Worm (Caenorhabditis elegans) whole organism, L4 larva: ENCODE data around the gene pals-16.

Experiments
- F44E2.7 ChIP-seq: fragments of 200-800 bp; sonication (Bioruptor generic); IDR thresholded peaks from 2 replicates; pipeline ENCODE4 v2.1.2; 2022; ENCODE audit warnings: missing genetic modification characterization, missing compliant biosample characterization
- T26A8.4 ChIP-seq: fragments of 200-800 bp; sonication (Bioruptor generic); IDR thresholded peaks from 2 replicates; pipeline ENCODE4 v1.3.6; 2022; ENCODE audit warnings: missing genetic modification characterization, missing compliant biosample characterization
- Y105C5A.15 ChIP-seq: fragments of 200-800 bp; sonication (Bioruptor generic); IDR thresholded peaks from 2 replicates; pipeline ENCODE4 v1.3.6; 2022; ENCODE audit warnings: missing genetic modification characterization, missing compliant biosample characterization
- Y5F2A.4 ChIP-seq: fragments of 200-800 bp; sonication (Bioruptor generic); optimal IDR thresholded peaks from 2 replicates; lab custom pipeline; 2018; ENCODE audit warnings: mild to moderate bottlenecking, missing genetic modification characterization, missing compliant biosample characterization
- ZK546.5 ChIP-seq, 2 experiments: sonication (generic microtip); optimal IDR thresholded peaks; 2 replicates each; lab custom pipeline; 2017; ENCODE audit warnings: missing biosample characterization in 2 of 2, missing genetic modification characterization in 2 of 2
- aha-1 ChIP-seq: fragments of 150-350 bp; peaks from one replicate; lab custom pipeline; 2014; ENCODE audit warnings: missing biosample characterization, missing genetic modification characterization
- aly-2 ChIP-seq: sonication (generic microtip); optimal IDR thresholded peaks from 2 replicates; lab custom pipeline; 2018; ENCODE audit warnings: missing biosample characterization, missing genetic modification characterization
- ama-1 ChIP-seq: fragments of 150-350 bp; optimal IDR thresholded peaks from 2 replicates; lab custom pipeline; 2014; ENCODE audit warnings: inconsistent platforms, mixed read lengths
- ceh-20 ChIP-seq: fragments of 200-800 bp; sonication (Bioruptor generic); IDR thresholded peaks from 2 replicates; pipeline ENCODE4 v1.3.6; 2022; ENCODE audit warnings: missing genetic modification reagents, missing genetic modification characterization, missing compliant biosample characterization
- ceh-44 ChIP-seq: fragments of 200-800 bp; sonication (Bioruptor generic); IDR thresholded peaks from 2 replicates; pipeline ENCODE4 v1.3.6; 2022; ENCODE audit warnings: missing genetic modification reagents, missing genetic modification characterization, missing compliant biosample characterization
- ceh-62 ChIP-seq: sonication (generic microtip); optimal IDR thresholded peaks from 2 replicates; lab custom pipeline; 2017; ENCODE audit warnings: missing biosample characterization, missing genetic modification characterization
- ceh-82 ChIP-seq: sonication (generic microtip); optimal IDR thresholded peaks from 2 replicates; lab custom pipeline; 2017; ENCODE audit warnings: missing biosample characterization, missing genetic modification characterization
- ces-1 ChIP-seq: fragments of 150-350 bp; sonication (generic microtip); optimal IDR thresholded peaks from 4 replicates; lab custom pipeline; 2014; ENCODE audit warnings: missing biosample characterization, missing genetic modification reagents, missing genetic modification characterization
- ctbp-1 ChIP-seq: fragments of 200-800 bp; sonication (Bioruptor generic); IDR thresholded peaks from 2 replicates; pipeline ENCODE4 v1.3.6; 2022; ENCODE audit warnings: missing genetic modification reagents, missing genetic modification characterization, missing compliant biosample characterization
- daf-12 ChIP-seq: fragments of 150-350 bp; optimal IDR thresholded peaks from 2 replicates; lab custom pipeline; 2014; ENCODE audit warnings: missing biosample characterization, missing genetic modification reagents, missing genetic modification characterization
- daf-16 ChIP-seq, 3 experiments: sonication (generic microtip); optimal IDR thresholded peaks; 2 replicates each; lab custom pipeline; 2016 to 2017; ENCODE audit warnings: missing genetic modification characterization in 3 of 3, missing genetic modification reagents in 3 of 3, mild to moderate bottlenecking in 2 of 3, missing compliant biosample characterization in 2 of 3, missing biosample characterization in 1 of 3, moderate library complexity in 1 of 3
- daf-8 ChIP-seq: fragments of 200-800 bp; sonication (Bioruptor generic); IDR thresholded peaks from 2 replicates; pipeline ENCODE4 v1.3.6; 2022; ENCODE audit warnings: missing genetic modification characterization, missing compliant biosample characterization
- dmd-9 ChIP-seq: fragments of 200-800 bp; sonication (Bioruptor generic); IDR thresholded peaks from 2 replicates; pipeline ENCODE4 v1.3.6; 2022; ENCODE audit warnings: missing genetic modification reagents, missing genetic modification characterization, missing compliant biosample characterization
- duxl-1 ChIP-seq: sonication (generic microtip); optimal IDR thresholded peaks from 2 replicates; lab custom pipeline; 2016; ENCODE audit warnings: mild to moderate bottlenecking, missing genetic modification characterization, moderate library complexity, missing compliant biosample characterization; ENCODE audit not compliant: poor library complexity
- dve-1 ChIP-seq: sonication (generic microtip); optimal IDR thresholded peaks from 2 replicates; lab custom pipeline; 2017; ENCODE audit warnings: antibody characterized with exemption, mild to moderate bottlenecking, missing genetic modification characterization, missing compliant biosample characterization; ENCODE audit not compliant: insufficient read depth
- egl-27 ChIP-seq: sonication (generic microtip); optimal IDR thresholded peaks from 3 replicates; lab custom pipeline; 2017; ENCODE audit warnings: missing biosample characterization, missing genetic modification reagents, missing genetic modification characterization
- hif-1 ChIP-seq, 2 experiments: sonication (generic microtip); optimal IDR thresholded peaks; 2 replicates each; lab custom pipeline; 2016 to 2017; ENCODE audit warnings: missing compliant biosample characterization in 2 of 2, missing genetic modification characterization in 2 of 2, missing genetic modification reagents in 2 of 2, missing genotype in 2 of 2, mild to moderate bottlenecking in 1 of 2
- hlh-11 ChIP-seq: fragments of 200-800 bp; sonication (Bioruptor generic); optimal IDR thresholded peaks from 2 replicates; lab custom pipeline; 2018; ENCODE audit warnings: mild to moderate bottlenecking, missing genetic modification characterization, missing compliant biosample characterization
- lin-13 ChIP-seq: fragments of 150-350 bp; optimal IDR thresholded peaks from 2 replicates; lab custom pipeline; 2014; ENCODE audit warnings: missing biosample characterization, missing genetic modification reagents, missing genetic modification characterization
- lin-29 ChIP-seq: fragments of 200-800 bp; sonication (Bioruptor generic); IDR thresholded peaks from 2 replicates; pipeline ENCODE4 v1.3.6; 2022; ENCODE audit warnings: missing genetic modification reagents, missing genetic modification characterization, missing compliant biosample characterization
- lin-38 ChIP-seq: fragments of 200-800 bp; sonication (Bioruptor generic); IDR thresholded peaks from 2 replicates; pipeline ENCODE4 v1.3.6; 2022; ENCODE audit warnings: missing genetic modification reagents, missing genetic modification characterization, missing compliant biosample characterization
- lin-39 ChIP-seq: fragments of 150-350 bp; optimal IDR thresholded peaks from 2 replicates; lab custom pipeline; 2014; ENCODE audit warnings: missing biosample characterization, missing genetic modification reagents, missing genetic modification characterization
- lir-3 ChIP-seq: sonication (generic microtip); optimal IDR thresholded peaks from 2 replicates; lab custom pipeline; 2016; ENCODE audit warnings: mild to moderate bottlenecking, missing genetic modification characterization, missing compliant biosample characterization
- lsy-2 ChIP-seq, 2 experiments: fragments of 150-350 bp in 1 of 2; sonication (generic microtip) in 1 of 2; optimal IDR thresholded peaks; 2 replicates each; lab custom pipeline; 2014 to 2017; ENCODE audit warnings: missing biosample characterization in 2 of 2, missing genetic modification characterization in 2 of 2
- madf-5 ChIP-seq, 2 experiments: fragments of 200-800 bp; sonication (Bioruptor generic); IDR thresholded peaks; 2 replicates each; pipeline ENCODE4 v1.3.6; 2022; ENCODE audit warnings: missing compliant biosample characterization in 2 of 2, missing genetic modification characterization in 2 of 2
- madf-9 ChIP-seq: fragments of 200-800 bp; sonication (Bioruptor generic); conservative IDR thresholded peaks from 2 replicates; pipeline ENCODE4 v1.3.6; 2022; ENCODE audit warnings: missing genetic modification reagents, missing genetic modification characterization, missing compliant biosample characterization
- mep-1 ChIP-seq: fragments of 150-350 bp; sonication (generic microtip); optimal IDR thresholded peaks from 3 replicates; lab custom pipeline; 2014; ENCODE audit warnings: missing biosample characterization, missing genetic modification characterization
- mxl-2 ChIP-seq: fragments of 200-800 bp; sonication (Bioruptor generic); conservative IDR thresholded peaks from 2 replicates; pipeline ENCODE4 v1.3.6; 2022; ENCODE audit warnings: missing genetic modification reagents, missing genetic modification characterization, missing compliant biosample characterization
- nhr-10 ChIP-seq: fragments of 150-350 bp; optimal IDR thresholded peaks from 2 replicates; lab custom pipeline; 2014; ENCODE audit warnings: missing biosample characterization, missing genetic modification characterization
- nhr-28 ChIP-seq: fragments of 150-350 bp; optimal IDR thresholded peaks from 2 replicates; lab custom pipeline; 2014; ENCODE audit warnings: missing biosample characterization, missing genetic modification characterization
- nhr-42 ChIP-seq: fragments of 200-800 bp; sonication (Bioruptor generic); IDR thresholded peaks from 2 replicates; pipeline ENCODE4 v1.3.6; 2022; ENCODE audit warnings: missing genetic modification characterization, missing compliant biosample characterization
- nhr-6 ChIP-seq: fragments of 150-350 bp; optimal IDR thresholded peaks from 2 replicates; lab custom pipeline; 2014; ENCODE audit warnings: missing biosample characterization, missing genetic modification characterization
- php-3 ChIP-seq: fragments of 200-800 bp; sonication (Bioruptor generic); IDR thresholded peaks from 2 replicates; pipeline ENCODE4 v1.3.6; 2022; ENCODE audit warnings: missing genetic modification reagents, missing genetic modification characterization, missing compliant biosample characterization
- pqm-1 ChIP-seq: sonication (generic microtip); optimal IDR thresholded peaks from 2 replicates; lab custom pipeline; 2017; ENCODE audit warnings: missing biosample characterization, missing genetic modification characterization
- saeg-2 ChIP-seq: fragments of 200-800 bp; sonication (Bioruptor generic); IDR thresholded peaks from 2 replicates; pipeline ENCODE4 v1.3.6; 2022; ENCODE audit warnings: missing genetic modification reagents, missing genetic modification characterization, missing compliant biosample characterization
- sdz-12 ChIP-seq: fragments of 200-800 bp; sonication (Bioruptor generic); optimal IDR thresholded peaks from 2 replicates; lab custom pipeline; 2018; ENCODE audit warnings: mild to moderate bottlenecking, missing genetic modification characterization, missing compliant biosample characterization
- set-16 ChIP-seq: fragments of 200-800 bp; sonication (Bioruptor generic); IDR thresholded peaks from 2 replicates; pipeline ENCODE4 v1.3.6; 2022; ENCODE audit warnings: missing genetic modification reagents, missing genetic modification characterization, missing compliant biosample characterization
- skn-1 ChIP-seq: fragments of 150-350 bp; optimal IDR thresholded peaks from 2 replicates; lab custom pipeline; 2014; ENCODE audit warnings: missing biosample characterization, missing genetic modification characterization
- spr-1 ChIP-seq: sonication (generic microtip); optimal IDR thresholded peaks from 2 replicates; lab custom pipeline; 2016; ENCODE audit warnings: mild to moderate bottlenecking, missing genetic modification characterization, missing compliant biosample characterization
- spr-3 ChIP-seq: fragments of 200-800 bp; sonication (Bioruptor generic); optimal IDR thresholded peaks from 2 replicates; lab custom pipeline; 2018; ENCODE audit warnings: mild to moderate bottlenecking, missing genetic modification characterization, missing compliant biosample characterization
- tra-1 ChIP-seq: fragments of 200-800 bp; sonication (Bioruptor generic); IDR thresholded peaks from 2 replicates; pipeline ENCODE4 v1.3.6; 2022; ENCODE audit warnings: missing genetic modification reagents, missing genetic modification characterization, missing compliant biosample characterization
- unc-62 ChIP-seq, 3 experiments: fragments of 150-350 bp in 1 of 3; sonication (generic microtip); optimal IDR thresholded peaks in 2 of 3; peaks in 1 of 3; 1 replicate in 1 of 3; 2 replicates in 2 of 3; lab custom pipeline; 2014 to 2017; ENCODE audit warnings: missing biosample characterization in 3 of 3, missing genetic modification characterization in 3 of 3, missing genetic modification reagents in 3 of 3, missing genotype in 1 of 3
- zip-11 ChIP-seq: fragments of 200-800 bp; sonication (Bioruptor generic); IDR thresholded peaks from 2 replicates; pipeline ENCODE4 v1.3.6; 2022; ENCODE audit warnings: missing genetic modification characterization, missing compliant biosample characterization
- zip-2 ChIP-seq: fragments of 150-350 bp; optimal IDR thresholded peaks from 2 replicates; lab custom pipeline; 2014; ENCODE audit warnings: missing biosample characterization, missing genetic modification characterization
- ztf-11 ChIP-seq: fragments of 150-350 bp; optimal IDR thresholded peaks from 2 replicates; lab custom pipeline; 2014; ENCODE audit warnings: missing biosample characterization, missing genetic modification characterization
- ztf-7 ChIP-seq: fragments of 150-350 bp; optimal IDR thresholded peaks from 2 replicates; lab custom pipeline; 2014; ENCODE audit warnings: missing biosample characterization, missing genetic modification characterization

pals-16 gene

ce11 chrIII:1418709-1419108, 18.9 kb downstream of the pals-16 start (continued):
- TF ChIP-seq zip-11 (no peak), ama-1 (lab: Kevin White, UChicago) (peak; percentile 95), saeg-2 (peak; percentile 72; the same call in 1 of the 2 replicates), unc-62 (GFP tag; optimal IDR thresholded peaks at IDR 0.05 in 1 of 2; lab: Kevin White, UChicago) (peak in 1 of 2 experiments; percentile 93), unc-62 (tag; optimal IDR thresholded peaks at IDR 0.05; lab: Kevin White, UChicago) (no peak), daf-12 (tag; lab: Kevin White, UChicago) (no peak), egl-27 (no peak), nhr-28 (tag; lab: Kevin White, UChicago) (peak; percentile 64), ces-1 (GFP tag; lab: Kevin White, UChicago) (no peak), mep-1 (tag; lab: Kevin White, UChicago) (peak; percentile 91), ceh-82 (tag; lab: Kevin White, UChicago) (no peak), zip-2 (tag; lab: Kevin White, UChicago) (no peak), aha-1 (tag; lab: Kevin White, UChicago) (peak; percentile 93), daf-16 (GFP tag; optimal IDR thresholded peaks at IDR 0.05; lab: Kevin White, UChicago) (peak; percentile 38 to 51), daf-16 (tag; optimal IDR thresholded peaks at IDR 0.05; lab: Kevin White, UChicago) (peak; percentile 48), ctbp-1 (GFP tag; lab: Robert Waterston, UW) (peak; percentile 68), ztf-11 (tag; lab: Kevin White, UChicago) (no peak), ceh-20 (GFP tag; lab: Robert Waterston, UW) (peak; percentile 77), Y5F2A.4 (GFP tag; lab: Kevin White, UChicago) (no peak), php-3 (GFP tag; lab: Robert Waterston, UW) (peak; percentile 16; the same call in 1 of the 2 replicates), duxl-1 (peak; percentile 79), aly-2 (tag; lab: Kevin White, UChicago) (no peak), lin-13 (GFP tag; lab: Kevin White, UChicago) (peak; percentile 78), nhr-10 (tag; lab: Kevin White, UChicago) (no peak), set-16 (GFP tag; lab: Robert Waterston, UW) (peak; percentile 96), Y105C5A.15 (no peak), nhr-42 (GFP tag; lab: Robert Waterston, UW) (peak; percentile 87), dmd-9 (GFP tag; lab: Robert Waterston, UW) (0 out of 2 replicates have a peak, but pooled peaks have one; percentile 64), sdz-12 (no peak), hlh-11 (peak; percentile 86), T26A8.4 (peak; percentile 84), spr-1 (peak; percentile 31), lin-39 (tag; lab: Kevin White, UChicago) (no peak), madf-9 (peak; percentile 74), nhr-6 (tag; lab: Kevin White, UChicago) (peak; percentile 84), lir-3 (tag; lab: Kevin White, UChicago) (no peak), madf-5 (GFP tag; IDR thresholded peaks at IDR 0.05; lab: Robert Waterston, UW) (0 out of 4 replicates have a peak, but pooled peaks of 1 of the 2 experiments have one; percentile 34), F44E2.7 (GFP tag; lab: Robert Waterston, UW) (no peak), spr-3 (GFP tag; lab: Kevin White, UChicago) (peak; percentile 60), pqm-1 (peak; percentile 14), tra-1 (GFP tag; lab: Robert Waterston, UW) (peak; percentile 74), dve-1 (tag; lab: Kevin White, UChicago) (peak; percentile 89), skn-1 (tag; lab: Kevin White, UChicago) (no peak), mxl-2 (no peak), lin-29 (GFP tag; lab: Robert Waterston, UW) (0 out of 2 replicates have a peak, but pooled peaks have one; percentile 23), lin-38 (GFP tag; lab: Robert Waterston, UW) (peak; percentile 89), hif-1 (tag; optimal IDR thresholded peaks at IDR 0.05; lab: Kevin White, UChicago) (peak; percentile 10 to 79), daf-8 (GFP tag; lab: Robert Waterston, UW) (no peak), ZK546.5 (tag; optimal IDR thresholded peaks at IDR 0.05; lab: Kevin White, UChicago) (peak; percentile 51 to 94), ceh-44 (peak; percentile 76), ztf-7 (tag; lab: Kevin White, UChicago) (peak; percentile 24), lsy-2 (tag; optimal IDR thresholded peaks at IDR 0.05; lab: Kevin White, UChicago) (peak; percentile 96 to 99), ceh-62 (tag; lab: Kevin White, UChicago) (no peak)
